Worm (Caenorhabditis elegans) whole organism, L1 larva: Measurements from ENCODE around the gene otpl-6.

Source experiments
- F16B12.6 ChIP-seq: fragments of 150-350 bp; optimal IDR thresholded peaks from 2 replicates; lab custom pipeline; 2014; ENCODE audit warnings: missing biosample characterization, missing genetic modification characterization
- Y116A8C.19 ChIP-seq: sonication (generic microtip); optimal IDR thresholded peaks from 2 replicates; lab custom pipeline; 2016; ENCODE audit warnings: missing compliant biosample characterization, missing genetic modification characterization, borderline replicate concordance
- aha-1 ChIP-seq: fragments of 150-350 bp; optimal IDR thresholded peaks from 2 replicates; lab custom pipeline; 2014; ENCODE audit warnings: missing biosample characterization, missing genetic modification characterization
- alr-1 ChIP-seq: fragments of 200-800 bp; sonication (Bioruptor generic); optimal IDR thresholded peaks from 2 replicates; lab custom pipeline; 2018; ENCODE audit warnings: borderline replicate concordance, mild to moderate bottlenecking, missing genetic modification characterization, missing compliant biosample characterization
- ceh-63 ChIP-seq: fragments of 200-800 bp; sonication (Bioruptor generic); optimal IDR thresholded peaks from 2 replicates; lab custom pipeline; 2018; ENCODE audit warnings: mild to moderate bottlenecking, missing genetic modification characterization, missing compliant biosample characterization
- ceh-8 ChIP-seq: fragments of 200-800 bp; sonication (Bioruptor generic); optimal IDR thresholded peaks from 2 replicates; lab custom pipeline; 2018; ENCODE audit warnings: mild to moderate bottlenecking, missing genetic modification characterization, moderate library complexity, missing compliant biosample characterization
- ceh-82 ChIP-seq, 3 experiments: fragments of 150-350 bp in 1 of 3; sonication (generic microtip) in 2 of 3; optimal IDR thresholded peaks; 2 replicates each; lab custom pipeline; 2014 to 2017; ENCODE audit warnings: missing biosample characterization in 3 of 3, missing genetic modification characterization in 3 of 3
- ceh-88 ChIP-seq: fragments of 200-800 bp; sonication (Bioruptor generic); IDR thresholded peaks from 2 replicates; pipeline ENCODE4 v1.3.6; 2022; ENCODE audit warnings: missing genetic modification characterization, missing compliant biosample characterization
- ces-1 ChIP-seq: fragments of 150-350 bp; optimal IDR thresholded peaks from 2 replicates; lab custom pipeline; 2014; ENCODE audit warnings: missing biosample characterization, missing genetic modification reagents, missing genetic modification characterization
- dpl-1 ChIP-seq, 3 experiments: fragments of 150-350 bp in 2 of 3; sonication (generic microtip) in 1 of 3; optimal IDR thresholded peaks; 2 replicates each; lab custom pipeline; 2014 to 2017; ENCODE audit warnings: missing biosample characterization in 3 of 3, missing genetic modification characterization in 3 of 3, missing genetic modification reagents in 3 of 3
- efl-3 ChIP-seq: fragments of 200-800 bp; sonication (Bioruptor generic); optimal IDR thresholded peaks from 2 replicates; lab custom pipeline; 2018; ENCODE audit warnings: mild to moderate bottlenecking, missing genetic modification characterization, missing compliant biosample characterization
- egl-13 ChIP-seq: sonication (generic microtip); optimal IDR thresholded peaks from 2 replicates; lab custom pipeline; 2016; ENCODE audit warnings: missing genotype, missing genetic modification reagents, missing genetic modification characterization, missing compliant biosample characterization
- ets-5 ChIP-seq: fragments of 200-800 bp; sonication (Bioruptor generic); IDR thresholded peaks from 2 replicates; pipeline ENCODE4 v1.3.6; 2022; ENCODE audit warnings: missing genetic modification characterization, missing compliant biosample characterization
- fkh-10 ChIP-seq: sonication (generic microtip); optimal IDR thresholded peaks from 2 replicates; lab custom pipeline; 2017; ENCODE audit warnings: missing biosample characterization, missing genetic modification reagents, missing genetic modification characterization
- fkh-8 ChIP-seq: sonication (generic microtip); optimal IDR thresholded peaks from 2 replicates; lab custom pipeline; 2016; ENCODE audit warnings: mild to moderate bottlenecking, missing genetic modification characterization, missing compliant biosample characterization
- fos-1 ChIP-seq: fragments of 150-350 bp; optimal IDR thresholded peaks from 2 replicates; lab custom pipeline; 2014; ENCODE audit warnings: missing biosample characterization, missing genetic modification characterization
- grh-1 ChIP-seq: fragments of 200-800 bp; sonication (Bioruptor generic); IDR thresholded peaks from 2 replicates; pipeline ENCODE4 v1.3.6; 2022; ENCODE audit warnings: missing genetic modification reagents, missing genetic modification characterization, missing compliant biosample characterization
- hlh-17 ChIP-seq: fragments of 200-800 bp; sonication (Bioruptor generic); optimal IDR thresholded peaks from 2 replicates; lab custom pipeline; 2018; ENCODE audit warnings: missing genetic modification characterization, mild to moderate bottlenecking, missing compliant biosample characterization, moderate library complexity, borderline replicate concordance
- irx-1 ChIP-seq: sonication (generic microtip); optimal IDR thresholded peaks from 2 replicates; lab custom pipeline; 2016; ENCODE audit warnings: missing genetic modification characterization, missing compliant biosample characterization
- isw-1 ChIP-seq: fragments of 200-800 bp; sonication (Bioruptor generic); IDR thresholded peaks from 2 replicates; pipeline ENCODE4 v1.3.6; 2022; ENCODE audit warnings: missing genetic modification characterization, missing compliant biosample characterization
- jun-1 ChIP-seq: fragments of 150-350 bp; optimal IDR thresholded peaks from 2 replicates; lab custom pipeline; 2014; ENCODE audit warnings: missing biosample characterization, missing genetic modification reagents, missing genetic modification characterization
- lin-14 ChIP-seq: fragments of 200-800 bp; sonication (Bioruptor generic); optimal IDR thresholded peaks from 2 replicates; lab custom pipeline; 2018; ENCODE audit warnings: mild to moderate bottlenecking, missing genetic modification characterization, moderate library complexity, missing compliant biosample characterization
- lin-15B ChIP-seq: fragments of 150-350 bp; sonication (generic microtip); optimal IDR thresholded peaks from 3 replicates; lab custom pipeline; 2014; ENCODE audit warnings: missing biosample characterization, missing genetic modification characterization
- lin-39 ChIP-seq: fragments of 150-350 bp; optimal IDR thresholded peaks from 2 replicates; lab custom pipeline; 2014; ENCODE audit warnings: missing biosample characterization, missing genetic modification reagents, missing genetic modification characterization
- lir-3 ChIP-seq: sonication (generic microtip); optimal IDR thresholded peaks from 2 replicates; lab custom pipeline; 2016; ENCODE audit warnings: mild to moderate bottlenecking, missing genetic modification characterization, moderate library complexity, missing compliant biosample characterization; ENCODE audit not compliant: poor library complexity
- lsy-2 ChIP-seq, 2 experiments: fragments of 150-350 bp; optimal IDR thresholded peaks; 2 replicates each; lab custom pipeline; 2014; ENCODE audit warnings: missing biosample characterization in 2 of 2, missing genetic modification characterization in 2 of 2
- mab-9 ChIP-seq: fragments of 200-800 bp; sonication (Bioruptor generic); IDR thresholded peaks from 2 replicates; pipeline ENCODE4 v1.3.6; 2022; ENCODE audit warnings: missing genetic modification reagents, missing genetic modification characterization, missing compliant biosample characterization
- mef-2 ChIP-seq: fragments of 150-350 bp; optimal IDR thresholded peaks from 2 replicates; lab custom pipeline; 2014; ENCODE audit warnings: missing biosample characterization, missing genetic modification characterization
- mep-1 ChIP-seq: fragments of 150-350 bp; optimal IDR thresholded peaks from 2 replicates; lab custom pipeline; 2014; ENCODE audit warnings: missing biosample characterization, missing genetic modification characterization
- nhr-12 ChIP-seq: sonication (generic microtip); optimal IDR thresholded peaks from 2 replicates; lab custom pipeline; 2017; ENCODE audit warnings: missing biosample characterization, missing genetic modification characterization
- nhr-20 ChIP-seq: sonication (generic microtip); optimal IDR thresholded peaks from 2 replicates; lab custom pipeline; 2016; ENCODE audit warnings: mild to moderate bottlenecking, missing genetic modification characterization, missing compliant biosample characterization
- nhr-47 ChIP-seq: sonication (generic microtip); optimal IDR thresholded peaks from 2 replicates; lab custom pipeline; 2016; ENCODE audit warnings: mild to moderate bottlenecking, missing genetic modification characterization, moderate library complexity, missing compliant biosample characterization
- nhr-71 ChIP-seq: sonication (generic microtip); optimal IDR thresholded peaks from 2 replicates; lab custom pipeline; 2016; ENCODE audit warnings: mild to moderate bottlenecking, missing genetic modification characterization, moderate library complexity, missing compliant biosample characterization
- nhr-84 ChIP-seq: sonication (generic microtip); optimal IDR thresholded peaks from 2 replicates; lab custom pipeline; 2017; ENCODE audit warnings: missing biosample characterization, missing genetic modification characterization
- rnt-1 ChIP-seq: sonication (generic microtip); optimal IDR thresholded peaks from 2 replicates; lab custom pipeline; 2016; ENCODE audit warnings: mild to moderate bottlenecking, missing genetic modification characterization, moderate library complexity, missing compliant biosample characterization
- skn-1 ChIP-seq: fragments of 150-350 bp; optimal IDR thresholded peaks from 2 replicates; lab custom pipeline; 2014; ENCODE audit warnings: missing biosample characterization, missing genetic modification characterization
- snpc-4 ChIP-seq: fragments of 150-350 bp; optimal IDR thresholded peaks from 2 replicates; lab custom pipeline; 2014; ENCODE audit warnings: missing biosample characterization, missing genetic modification characterization
- snu-23 ChIP-seq: sonication (generic microtip); optimal IDR thresholded peaks from 2 replicates; lab custom pipeline; 2016; ENCODE audit warnings: missing genetic modification characterization, missing compliant biosample characterization
- swsn-7 ChIP-seq: sonication (generic microtip); optimal IDR thresholded peaks from 2 replicates; lab custom pipeline; 2016; ENCODE audit warnings: missing genetic modification characterization, missing compliant biosample characterization
- tbx-2 ChIP-seq: sonication (generic microtip); optimal IDR thresholded peaks from 2 replicates; lab custom pipeline; 2016; ENCODE audit warnings: missing genetic modification characterization, missing compliant biosample characterization
- tlp-1 ChIP-seq: fragments of 150-350 bp; optimal IDR thresholded peaks from 2 replicates; lab custom pipeline; 2014; ENCODE audit warnings: missing biosample characterization, missing genetic modification characterization
- unc-130 ChIP-seq: fragments of 150-350 bp; optimal IDR thresholded peaks from 2 replicates; lab custom pipeline; 2017; ENCODE audit warnings: missing biosample characterization, missing genetic modification characterization, inconsistent platforms
- unc-30 ChIP-seq: sonication (generic microtip); optimal IDR thresholded peaks from 2 replicates; lab custom pipeline; 2017; ENCODE audit warnings: missing biosample characterization, missing genetic modification characterization
- unc-86 ChIP-seq: sonication (generic microtip); optimal IDR thresholded peaks from 2 replicates; lab custom pipeline; 2016; ENCODE audit warnings: missing genetic modification characterization, missing compliant biosample characterization
- unc-98 ChIP-seq: fragments of 200-800 bp; sonication (Bioruptor generic); IDR thresholded peaks from 2 replicates; pipeline ENCODE4 v1.3.6; 2022; ENCODE audit warnings: missing genetic modification characterization, missing compliant biosample characterization
- vab-15 ChIP-seq: sonication (generic microtip); optimal IDR thresholded peaks from 2 replicates; lab custom pipeline; 2017; ENCODE audit warnings: missing genotype, mild to moderate bottlenecking, missing genetic modification characterization, missing compliant biosample characterization
- zip-4 ChIP-seq: fragments of 200-800 bp; sonication (Bioruptor generic); optimal IDR thresholded peaks from 2 replicates; lab custom pipeline; 2018; ENCODE audit warnings: mild to moderate bottlenecking, missing genetic modification characterization, moderate library complexity, missing compliant biosample characterization
- ztf-11 ChIP-seq, 2 experiments: sonication (generic microtip); optimal IDR thresholded peaks; 2 replicates each; lab custom pipeline; 2016 to 2017; ENCODE audit warnings: missing genetic modification characterization in 2 of 2, missing biosample characterization in 1 of 2, missing compliant biosample characterization in 1 of 2

otpl-6 gene

DNA sequence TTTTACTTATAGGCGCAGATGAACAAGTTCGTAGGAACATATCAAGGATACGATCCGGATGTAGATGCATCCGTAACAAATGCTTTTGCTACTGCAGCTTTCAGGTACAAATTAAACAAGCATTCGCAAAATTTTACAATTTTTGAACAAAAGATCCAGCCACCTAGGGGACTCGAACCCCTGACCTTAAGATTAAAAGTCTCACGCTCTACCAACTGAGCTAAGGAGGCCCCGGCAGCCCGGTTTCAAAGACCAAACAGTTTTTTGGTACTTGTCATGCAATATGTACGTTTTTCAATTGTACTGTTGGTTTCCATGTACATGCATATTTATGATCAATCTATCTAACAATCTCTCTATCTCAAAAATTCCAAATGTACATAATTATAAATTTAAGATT, 26.5 kb upstream of the otpl-6 start:
- no peak for TF ChIP-seq irx-1
- no peak for TF ChIP-seq ztf-11 (tag; optimal IDR thresholded peaks at IDR 0.05; lab: Kevin White, UChicago)
- no peak for TF ChIP-seq unc-98
- no peak for TF ChIP-seq alr-1
- TF ChIP-seq mab-9 (GFP tag; lab: Robert Waterston, UW): no peak
- no peak for TF ChIP-seq fos-1 (tag; lab: Kevin White, UChicago)
- no peak for TF ChIP-seq lin-14 (GFP tag; lab: Kevin White, UChicago)
- no peak for TF ChIP-seq hlh-17
- TF ChIP-seq egl-13 (tag; lab: Kevin White, UChicago): no peak
- no peak for TF ChIP-seq nhr-71 (tag; lab: Kevin White, UChicago)
- TF ChIP-seq ceh-88 (GFP tag; lab: Robert Waterston, UW): no peak
- no peak for TF ChIP-seq unc-30 (tag; lab: Kevin White, UChicago)
- TF ChIP-seq lin-15B: no peak
- no peak for TF ChIP-seq rnt-1 (tag; lab: Kevin White, UChicago)
- no peak for TF ChIP-seq zip-4 (GFP tag; lab: Kevin White, UChicago)
- TF ChIP-seq efl-3 (GFP tag; lab: Kevin White, UChicago): no peak
- no peak for TF ChIP-seq skn-1 (tag; lab: Kevin White, UChicago)
- TF ChIP-seq nhr-84 (tag; lab: Kevin White, UChicago): no peak

DNA sequence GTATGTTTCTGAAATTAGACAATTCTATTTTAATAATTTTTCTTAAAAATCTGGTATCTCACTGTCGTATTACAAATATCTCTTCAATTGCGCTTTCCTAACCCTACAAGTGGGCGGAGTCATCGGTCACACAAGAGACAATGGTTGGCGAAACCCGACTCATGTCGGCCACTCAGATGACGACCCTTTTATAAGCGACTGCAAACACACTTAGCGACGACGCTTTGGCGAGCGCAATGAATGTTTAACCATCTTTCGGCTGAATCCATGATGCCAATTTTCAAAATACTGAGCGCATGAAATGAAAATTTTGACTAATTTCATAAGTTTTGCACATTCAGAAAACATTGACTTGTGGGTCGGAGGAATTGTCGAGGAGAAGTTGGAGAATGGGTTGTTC, 25.5 kb upstream of the otpl-6 start:
- TF ChIP-seq ceh-82 (tag; optimal IDR thresholded peaks at IDR 0.05; lab: Kevin White, UChicago): peak; percentile 89 to 98 (median 96)
- TF ChIP-seq lin-15B: no peak
- peak; percentile 55 for TF ChIP-seq fkh-10 (GFP tag; lab: Kevin White, UChicago)
- TF ChIP-seq grh-1: peak; percentile 89
- TF ChIP-seq swsn-7 (tag; lab: Kevin White, UChicago): peak; percentile 94
- TF ChIP-seq nhr-71 (tag; lab: Kevin White, UChicago): peak; percentile 94
- peak; percentile 93 for TF ChIP-seq tbx-2
- peak; percentile 99 for TF ChIP-seq efl-3 (GFP tag; lab: Kevin White, UChicago)
- TF ChIP-seq Y116A8C.19: peak; percentile 35
- peak; percentile 55 for TF ChIP-seq ces-1 (GFP tag; lab: Kevin White, UChicago)
- TF ChIP-seq skn-1 (tag; lab: Kevin White, UChicago): peak; percentile 62
- peak; percentile 79 for TF ChIP-seq mef-2 (tag; lab: Kevin White, UChicago)
- peak; percentile 39 for TF ChIP-seq nhr-12 (tag; lab: Kevin White, UChicago)
- peak; percentile 85 for TF ChIP-seq lin-14 (GFP tag; lab: Kevin White, UChicago)
- peak in 1 of 2 experiments; percentile 90 for TF ChIP-seq ztf-11 (tag; optimal IDR thresholded peaks at IDR 0.05; lab: Kevin White, UChicago)
- 0 out of 2 replicates have a peak, but pooled peaks have one; percentile 20 for TF ChIP-seq ets-5 (GFP tag; lab: Robert Waterston, UW)
- peak; percentile 55 for TF ChIP-seq F16B12.6 (tag; lab: Kevin White, UChicago)
- peak; percentile 69 for TF ChIP-seq hlh-17
- TF ChIP-seq fkh-8 (tag; lab: Kevin White, UChicago): peak; percentile 30
- peak; percentile 89 for TF ChIP-seq fos-1 (tag; lab: Kevin White, UChicago)
- peak; percentile 93 for TF ChIP-seq mep-1 (tag; lab: Kevin White, UChicago)
- TF ChIP-seq mab-9 (GFP tag; lab: Robert Waterston, UW): peak; percentile 86
- TF ChIP-seq lir-3 (tag; lab: Kevin White, UChicago): peak; percentile 87
- peak; percentile 89 for TF ChIP-seq unc-86 (tag; lab: Kevin White, UChicago)
- TF ChIP-seq alr-1: no peak
- TF ChIP-seq aha-1 (tag; lab: Kevin White, UChicago): peak; percentile 68
- peak; percentile 97 for TF ChIP-seq nhr-47
- peak; percentile 39 to 74 (median 72) for TF ChIP-seq dpl-1 (GFP tag; optimal IDR thresholded peaks at IDR 0.05; lab: Kevin White, UChicago)
- TF ChIP-seq tlp-1 (tag; lab: Kevin White, UChicago): peak; percentile 55
- peak; percentile 96 for TF ChIP-seq snu-23 (GFP tag; lab: Kevin White, UChicago)
- peak; percentile 96 for TF ChIP-seq ceh-8 (GFP tag; lab: Kevin White, UChicago)
- TF ChIP-seq ceh-63: peak; percentile 2
- peak; percentile 91 for TF ChIP-seq irx-1
- peak; percentile 87 for TF ChIP-seq jun-1 (tag; lab: Kevin White, UChicago)
- peak; percentile 79 for TF ChIP-seq nhr-84 (tag; lab: Kevin White, UChicago)
- peak; percentile 68 to 88 for TF ChIP-seq lsy-2 (tag; optimal IDR thresholded peaks at IDR 0.05; lab: Kevin White, UChicago)
- TF ChIP-seq lin-39 (tag; lab: Kevin White, UChicago): peak; percentile 90
- peak; percentile 31 for TF ChIP-seq unc-30 (tag; lab: Kevin White, UChicago)
- TF ChIP-seq vab-15 (tag; lab: Kevin White, UChicago): peak; percentile 62
- TF ChIP-seq snpc-4 (tag; lab: Kevin White, UChicago): peak; percentile 100
- TF ChIP-seq nhr-20: peak; percentile 93
- peak; percentile 98 for TF ChIP-seq unc-130 (tag; lab: Kevin White, UChicago)
- TF ChIP-seq isw-1 (GFP tag; lab: Robert Waterston, UW): peak; percentile 70
- peak; percentile 97 for TF ChIP-seq rnt-1 (tag; lab: Kevin White, UChicago)
